Fruit fly (Drosophila melanogaster) whole organism, embryonic: ENCODE data around the gene CG7294.

Experiments used
- Aef1 ChIP-seq: fragments of 200-800 bp; sonication (Bioruptor generic); IDR thresholded peaks from 3 replicates; pipeline ENCODE4 v1.3.6; 2022; ENCODE audit warnings: missing biosample characterization, missing genetic modification characterization
- Awh ChIP-seq: fragments of 200-800 bp; sonication (Bioruptor generic); IDR thresholded peaks from 2 replicates; pipeline ENCODE4, ENCODE4 v1.3.6; 2022; ENCODE audit warnings: missing biosample characterization, missing genetic modification characterization
- CG10274 ChIP-seq: fragments of 200-800 bp; sonication (Bioruptor generic); optimal IDR thresholded peaks from 3 replicates; lab custom pipeline; 2017; ENCODE audit warnings: missing biosample characterization, mild to moderate bottlenecking, missing genetic modification characterization
- CG10959 ChIP-seq: fragments of 200-800 bp; sonication (Bioruptor generic); IDR thresholded peaks from 2 replicates; pipeline ENCODE4 v1.3.6; 2022; ENCODE audit warnings: missing biosample characterization, missing genetic modification characterization
- CG11695 ChIP-seq: fragments of 200-800 bp; sonication (Bioruptor generic); IDR thresholded peaks from 3 replicates; pipeline ENCODE4 v1.3.6; 2022; ENCODE audit warnings: missing biosample characterization, missing genetic modification characterization
- CG12769 ChIP-seq: fragments of 200-800 bp; sonication (Bioruptor generic); optimal IDR thresholded peaks from 2 replicates; lab custom pipeline; 2019; ENCODE audit warnings: missing biosample characterization, mild to moderate bottlenecking, missing genetic modification characterization, moderate library complexity
- CG13775 ChIP-seq: fragments of 200-800 bp; sonication (Bioruptor generic); optimal IDR thresholded peaks from 3 replicates; lab custom pipeline; 2017; ENCODE audit warnings: missing biosample characterization, mild to moderate bottlenecking, missing genetic modification characterization
- CG15011 ChIP-seq: fragments of 200-800 bp; sonication (Bioruptor generic); optimal IDR thresholded peaks from 3 replicates; lab custom pipeline; 2018; ENCODE audit warnings: missing biosample characterization, mild to moderate bottlenecking, missing genetic modification characterization
- CG17186 ChIP-seq: fragments of 200-800 bp; sonication (Bioruptor generic); optimal IDR thresholded peaks from 3 replicates; lab custom pipeline; 2017; ENCODE audit warnings: missing biosample characterization, missing genetic modification reagents, missing genetic modification characterization
- CG17385 ChIP-seq: fragments of 200-800 bp; sonication (Bioruptor generic); optimal IDR thresholded peaks from 3 replicates; lab custom pipeline; 2018; ENCODE audit warnings: missing biosample characterization, mild to moderate bottlenecking, missing genetic modification characterization
- CG2889 ChIP-seq: fragments of 200-800 bp; sonication (Bioruptor generic); IDR thresholded peaks from 3 replicates; pipeline ENCODE4 v1.3.6; 2022; ENCODE audit warnings: missing biosample characterization, missing genetic modification characterization
- CG3065 ChIP-seq: fragments of 200-800 bp; sonication (Bioruptor generic); optimal IDR thresholded peaks from 2 replicates; lab custom pipeline; 2016; ENCODE audit warnings: missing biosample characterization, missing genetic modification characterization
- CG32532 ChIP-seq: fragments of 200-800 bp; sonication (Bioruptor generic); IDR thresholded peaks from 2 replicates; pipeline ENCODE4 v1.3.6; 2022; ENCODE audit warnings: missing biosample characterization, missing genetic modification characterization
- CG34224 ChIP-seq: fragments of 200-800 bp; sonication (Bioruptor generic); IDR thresholded peaks from 3 replicates; pipeline ENCODE4 v1.3.6; 2022; ENCODE audit warnings: missing biosample characterization, missing genetic modification characterization; ENCODE audit not compliant: partially characterized antibody
- CG3726 ChIP-seq: fragments of 200-800 bp; sonication (Bioruptor generic); IDR thresholded peaks from 3 replicates; pipeline ENCODE4, ENCODE4 v1.3.6; 2022; ENCODE audit warnings: missing biosample characterization, missing genetic modification characterization
- CG4360 ChIP-seq: fragments of 200-800 bp; sonication (Bioruptor generic); IDR thresholded peaks from 2 replicates; pipeline ENCODE4 v1.3.6; 2022; ENCODE audit warnings: missing biosample characterization, missing genetic modification characterization
- CG6272 ChIP-seq: fragments of 200-800 bp; sonication (Bioruptor generic); IDR thresholded peaks from 2 replicates; pipeline ENCODE4 v1.3.6; 2022; ENCODE audit warnings: missing biosample characterization, missing genetic modification characterization
- CG6765 ChIP-seq: fragments of 200-800 bp; sonication (Bioruptor generic); optimal IDR thresholded peaks from 3 replicates; lab custom pipeline; 2017; ENCODE audit warnings: missing biosample characterization, mild to moderate bottlenecking, missing genetic modification characterization
- CG6813 ChIP-seq: fragments of 200-800 bp; sonication (Bioruptor generic); optimal IDR thresholded peaks from 2 replicates; lab custom pipeline; 2017; ENCODE audit warnings: missing biosample characterization, missing genetic modification characterization, mild to moderate bottlenecking, moderate library complexity, missing genetic modification reagents
- CG7745 ChIP-seq: fragments of 200-800 bp; sonication (Bioruptor generic); optimal IDR thresholded peaks from 2 replicates; lab custom pipeline; 2018; ENCODE audit warnings: missing biosample characterization, mild to moderate bottlenecking, missing genetic modification characterization, moderate library complexity
- CG9437 ChIP-seq: fragments of 200-800 bp; sonication (Bioruptor generic); optimal IDR thresholded peaks from 2 replicates; lab custom pipeline; 2018; ENCODE audit warnings: missing biosample characterization, mild to moderate bottlenecking, missing genetic modification characterization
- CG9727 ChIP-seq: fragments of 200-800 bp; sonication (Bioruptor generic); optimal IDR thresholded peaks from 3 replicates; lab custom pipeline; 2017; ENCODE audit warnings: missing biosample characterization, mild to moderate bottlenecking, missing genetic modification characterization
- CHES-1-like ChIP-seq: fragments of 200-800 bp; sonication (Bioruptor generic); optimal IDR thresholded peaks from 2 replicates; lab custom pipeline; 2016; ENCODE audit warnings: missing biosample characterization, missing genetic modification characterization
- E2f1 ChIP-seq: fragments of 200-800 bp; sonication (Bioruptor generic); IDR thresholded peaks from 2 replicates; pipeline ENCODE4 v1.3.6; 2022; ENCODE audit warnings: missing biosample characterization, missing genetic modification characterization
- Elba2 ChIP-seq: fragments of 200-800 bp; sonication (Bioruptor generic); optimal IDR thresholded peaks from 3 replicates; lab custom pipeline; 2016; ENCODE audit warnings: missing biosample characterization, missing genetic modification characterization
- Ets97D ChIP-seq: fragments of 200-800 bp; sonication (Bioruptor generic); optimal IDR thresholded peaks from 3 replicates; lab custom pipeline; 2016; ENCODE audit warnings: missing biosample characterization, missing genetic modification characterization
- H15 ChIP-seq: fragments of 200-800 bp; sonication (Bioruptor generic); IDR thresholded peaks from 3 replicates; pipeline ENCODE4 v1.3.6; 2022; ENCODE audit warnings: missing biosample characterization, missing genetic modification characterization
- Hsf ChIP-seq: fragments of 200-800 bp; sonication (Bioruptor generic); optimal IDR thresholded peaks from 3 replicates; lab custom pipeline; 2016; ENCODE audit warnings: missing biosample characterization, missing genetic modification characterization
- Mes4 ChIP-seq: fragments of 200-800 bp; sonication (Bioruptor generic); optimal IDR thresholded peaks from 2 replicates; lab custom pipeline; 2016; ENCODE audit warnings: missing biosample characterization, missing genetic modification characterization
- Scr ChIP-seq: fragments of 200-800 bp; sonication (Bioruptor generic); IDR thresholded peaks from 2 replicates; pipeline ENCODE4 v1.3.6; 2022; ENCODE audit warnings: missing biosample characterization, missing genetic modification characterization; ENCODE audit not compliant: partially characterized antibody
- Sox100B ChIP-seq: fragments of 200-800 bp; sonication (Bioruptor generic); optimal IDR thresholded peaks from 3 replicates; lab custom pipeline; 2018; ENCODE audit warnings: missing biosample characterization, mild to moderate bottlenecking, missing genetic modification characterization
- abd-A ChIP-seq: fragments of 200-800 bp; sonication (Bioruptor generic); optimal IDR thresholded peaks from 3 replicates; lab custom pipeline; 2019; ENCODE audit warnings: missing biosample characterization, mild to moderate bottlenecking, missing genetic modification characterization, moderate library complexity
- aop ChIP-seq: fragments of 200-800 bp; sonication (Bioruptor generic); IDR thresholded peaks from 2 replicates; pipeline ENCODE4 v1.3.6; 2022; ENCODE audit warnings: missing biosample characterization, missing genetic modification characterization
- caup ChIP-seq: fragments of 200-800 bp; sonication (Bioruptor generic); optimal IDR thresholded peaks from 3 replicates; lab custom pipeline; 2017; ENCODE audit warnings: missing biosample characterization, mild to moderate bottlenecking, missing genetic modification characterization, moderate library complexity; ENCODE audit not compliant: severe bottlenecking
- croc ChIP-seq: fragments of 200-800 bp; sonication (Bioruptor generic); conservative IDR thresholded peaks from 3 replicates; pipeline ENCODE4 v1.3.6; 2022; ENCODE audit warnings: missing biosample characterization, missing genetic modification characterization
- dimm ChIP-seq: fragments of 200-800 bp; sonication (Bioruptor generic); IDR thresholded peaks from 2 replicates; pipeline ENCODE4 v1.3.6; 2022; ENCODE audit warnings: missing biosample characterization, missing genetic modification characterization
- fu2 ChIP-seq: fragments of 200-800 bp; sonication (Bioruptor generic); optimal IDR thresholded peaks from 2 replicates; lab custom pipeline; 2016; ENCODE audit warnings: missing biosample characterization, missing genetic modification characterization
- gem ChIP-seq: fragments of 200-800 bp; sonication (Bioruptor generic); optimal IDR thresholded peaks from 2 replicates; lab custom pipeline; 2019; ENCODE audit warnings: missing biosample characterization, mild to moderate bottlenecking, missing genetic modification characterization, moderate library complexity
- gsb-n ChIP-seq: fragments of 200-800 bp; sonication (Bioruptor generic); optimal IDR thresholded peaks from 3 replicates; lab custom pipeline; 2018; ENCODE audit warnings: missing biosample characterization, mild to moderate bottlenecking, missing genetic modification characterization
- lbe ChIP-seq: fragments of 200-800 bp; sonication (Bioruptor generic); optimal IDR thresholded peaks from 2 replicates; lab custom pipeline; 2016; ENCODE audit warnings: missing biosample characterization, mild to moderate bottlenecking, missing genetic modification characterization
- lilli ChIP-seq: fragments of 200-800 bp; sonication (Bioruptor generic); optimal IDR thresholded peaks from 3 replicates; lab custom pipeline; 2016; ENCODE audit warnings: missing biosample characterization, missing genetic modification characterization
- luna ChIP-seq: fragments of 200-800 bp; sonication (Bioruptor generic); optimal IDR thresholded peaks from 2 replicates; lab custom pipeline; 2016; ENCODE audit warnings: missing biosample characterization, missing genetic modification characterization
- mirr ChIP-seq: fragments of 200-800 bp; sonication (Bioruptor generic); optimal IDR thresholded peaks from 3 replicates; lab custom pipeline; 2018; ENCODE audit warnings: missing biosample characterization, mild to moderate bottlenecking, missing genetic modification characterization
- pan ChIP-seq, 4 experiments: fragments of >200 bp in 3 of 4; fragments of 200-800 bp in 1 of 4; sonication (Bioruptor generic) in 1 of 4; optimal IDR thresholded peaks in 3 of 4; IDR thresholded peaks in 1 of 4; 2 replicates each; pipeline versions ENCODE4 v1.3.6 to Lab custom; 2017 to 2022; ENCODE audit warnings: missing biosample characterization in 2 of 4, missing genetic modification characterization in 2 of 4, mixed read lengths in 1 of 4
- peb ChIP-seq: fragments of 200-800 bp; sonication (Bioruptor generic); IDR thresholded peaks from 2 replicates; pipeline ENCODE4 v1.3.6; 2022; ENCODE audit warnings: missing biosample characterization, missing genetic modification characterization
- pzg ChIP-seq: fragments of 200-800 bp; sonication (Bioruptor generic); optimal IDR thresholded peaks from 3 replicates; lab custom pipeline; 2018; ENCODE audit warnings: missing biosample characterization, mild to moderate bottlenecking, missing genetic modification characterization, moderate library complexity
- run ChIP-seq: fragments of 200-800 bp; sonication (Bioruptor generic); optimal IDR thresholded peaks from 3 replicates; lab custom pipeline; 2018; ENCODE audit warnings: missing biosample characterization, mild to moderate bottlenecking, missing genetic modification characterization
- sna ChIP-seq: fragments of 200-800 bp; sonication (Bioruptor generic); IDR thresholded peaks from 2 replicates; pipeline ENCODE4 v1.3.6; 2022; ENCODE audit warnings: missing biosample characterization, missing genetic modification characterization; ENCODE audit not compliant: partially characterized antibody
- sob ChIP-seq: fragments of 200-800 bp; sonication (Bioruptor generic); IDR thresholded peaks from 2 replicates; pipeline ENCODE4 v1.3.6; 2022; ENCODE audit warnings: missing biosample characterization, missing genetic modification characterization
- sr ChIP-seq: fragments of 200-800 bp; sonication (Bioruptor generic); IDR thresholded peaks from 3 replicates; pipeline ENCODE4 v1.3.6; 2022; ENCODE audit warnings: missing biosample characterization, missing genetic modification characterization
- trh ChIP-seq: fragments of 200-800 bp; sonication (Bioruptor generic); optimal IDR thresholded peaks from 2 replicates; lab custom pipeline; 2016; ENCODE audit warnings: missing biosample characterization, missing genetic modification characterization
- wdn ChIP-seq: fragments of 200-800 bp; sonication (Bioruptor generic); IDR thresholded peaks from 2 replicates; pipeline ENCODE4 v1.3.6; 2022; ENCODE audit warnings: missing biosample characterization, missing genetic modification characterization

Gene CG7294

DNA sequence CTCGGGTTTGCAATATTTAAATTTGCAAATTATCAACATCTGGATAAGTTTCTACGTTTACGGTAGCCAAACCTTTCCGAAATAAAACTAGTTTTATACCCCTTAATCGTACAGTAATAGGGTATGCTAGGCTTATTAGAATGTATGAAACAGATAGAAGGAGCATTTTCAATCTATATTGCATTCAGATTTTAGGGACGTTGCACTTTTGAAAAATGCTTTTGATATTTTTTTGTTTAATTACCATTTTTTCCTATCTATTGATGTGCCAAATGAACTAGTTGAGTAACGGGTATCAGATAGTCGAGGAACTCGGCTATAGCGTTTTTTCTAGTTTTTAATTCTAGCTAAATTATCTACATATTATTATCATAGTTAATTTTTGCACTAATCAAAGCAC, 6.2 kb downstream of the CG7294 start (continued):
- TF ChIP-seq Sox100B (GFP tag; lab: Kevin White, UChicago) (no peak), Hsf (peak; percentile 14), sna (GFP tag; lab: Robert Waterston, UW) (no peak), luna (GFP tag; lab: Kevin White, UChicago) (no peak), CG9437 (GFP tag; lab: Kevin White, UChicago) (no peak), gsb-n (no peak), lilli (GFP tag; lab: Kevin White, UChicago) (peak; percentile 43), CG3065 (GFP tag; lab: Kevin White, UChicago) (no peak), Aef1 (GFP tag; lab: Robert Waterston, UW) (no peak), Mes4 (GFP tag; lab: Kevin White, UChicago) (no peak), E2f1 (GFP tag; lab: Robert Waterston, UW) (no peak), CG6272 (GFP tag; lab: Robert Waterston, UW) (no peak), CG32532 (GFP tag; lab: Robert Waterston, UW) (peak; percentile 61), Ets97D (GFP tag; lab: Kevin White, UChicago) (no peak), CG2889 (GFP tag; lab: Robert Waterston, UW) (no peak), CG11695 (GFP tag; lab: Robert Waterston, UW) (no peak), Awh (no peak), dimm (GFP tag; lab: Robert Waterston, UW) (no peak), run (no peak), CG6765 (GFP tag; lab: Kevin White, UChicago) (no peak), CG6813 (no peak), fu2 (no peak), CG10959 (GFP tag; lab: Robert Waterston, UW) (no peak), sob (GFP tag; lab: Robert Waterston, UW) (no peak), CG15011 (GFP tag; lab: Kevin White, UChicago) (no peak), H15 (GFP tag; lab: Robert Waterston, UW) (no peak), aop (GFP tag; lab: Robert Waterston, UW) (no peak), peb (GFP tag; lab: Robert Waterston, UW) (no peak), CG17186 (GFP tag; lab: Kevin White, UChicago) (no peak), Elba2 (GFP tag; lab: Kevin White, UChicago) (no peak), pan (optimal IDR thresholded peaks at IDR 0.05; lab: Kevin White, UChicago) (no peak), pan (GFP tag; optimal IDR thresholded peaks at IDR 0.05 in 1 of 2, IDR thresholded peaks at IDR 0.05 in 1 of 2) (no peak), abd-A (tag; lab: Kevin White, UChicago) (no peak), Scr (GFP tag; lab: Robert Waterston, UW) (no peak), sr (no peak), CG9727 (GFP tag; lab: Kevin White, UChicago) (no peak), CG17385 (GFP tag; lab: Kevin White, UChicago) (no peak), trh (GFP tag; lab: Kevin White, UChicago) (no peak), CG4360 (no peak), CG34224 (GFP tag; lab: Robert Waterston, UW) (no peak), CG10274 (GFP tag; lab: Kevin White, UChicago) (no peak), CG12769 (tag; lab: Kevin White, UChicago) (peak; percentile 4), caup (GFP tag; lab: Kevin White, UChicago) (no peak), lbe (GFP tag; lab: Kevin White, UChicago) (no peak), CG3726 (GFP tag; lab: Robert Waterston, UW) (no peak), pzg (GFP tag; lab: Kevin White, UChicago) (no peak), wdn (GFP tag; lab: Robert Waterston, UW) (no peak), CHES-1-like (GFP tag; lab: Kevin White, UChicago) (no peak), mirr (GFP tag; lab: Kevin White, UChicago) (no peak), croc (GFP tag; lab: Robert Waterston, UW) (no peak), gem (tag; lab: Kevin White, UChicago) (peak; percentile 42), CG13775 (GFP tag; lab: Kevin White, UChicago) (no peak), CG7745 (tag; lab: Kevin White, UChicago) (no peak)
